Fruit fly (Drosophila melanogaster) whole organism, embryonic: ENCODE data around the gene DnaJ-1.

ENCODE experiments used
- Atf6 ChIP-seq: fragments of 200-800 bp; sonication (Bioruptor generic); IDR thresholded peaks from 2 replicates; pipeline ENCODE4 v1.3.6; 2022; ENCODE audit warnings: missing biosample characterization, missing genetic modification characterization
- B-H2 ChIP-seq: fragments of 200-800 bp; sonication (Bioruptor generic); optimal IDR thresholded peaks from 2 replicates; lab custom pipeline; 2018; ENCODE audit warnings: missing biosample characterization, mild to moderate bottlenecking, missing genetic modification characterization
- CG10267 ChIP-seq: fragments of 200-800 bp; sonication (Bioruptor generic); optimal IDR thresholded peaks from 2 replicates; lab custom pipeline; 2018; ENCODE audit warnings: missing biosample characterization, mild to moderate bottlenecking, missing genetic modification characterization, moderate library complexity
- CG10366 ChIP-seq: fragments of 200-800 bp; sonication (Bioruptor generic); IDR thresholded peaks from 2 replicates; pipeline ENCODE4 v1.3.6; 2022; ENCODE audit warnings: missing biosample characterization, missing genetic modification characterization
- CG10979 ChIP-seq: fragments of 200-800 bp; sonication (Bioruptor generic); optimal IDR thresholded peaks from 2 replicates; lab custom pipeline; 2018; ENCODE audit warnings: missing biosample characterization, mild to moderate bottlenecking, missing genetic modification characterization, moderate library complexity
- CG11695 ChIP-seq: fragments of 200-800 bp; sonication (Bioruptor generic); IDR thresholded peaks from 3 replicates; pipeline ENCODE4 v1.3.6; 2022; ENCODE audit warnings: missing biosample characterization, missing genetic modification characterization
- CG12071 ChIP-seq: fragments of 200-800 bp; sonication (Bioruptor generic); optimal IDR thresholded peaks from 3 replicates; lab custom pipeline; 2018; ENCODE audit warnings: missing biosample characterization, mild to moderate bottlenecking, missing genetic modification characterization
- CG13123 ChIP-seq: fragments of 200-800 bp; sonication (Bioruptor generic); optimal IDR thresholded peaks from 2 replicates; lab custom pipeline; 2016; ENCODE audit warnings: missing biosample characterization, missing genetic modification characterization
- CG14710 ChIP-seq: fragments of 200-800 bp; sonication (Bioruptor generic); optimal IDR thresholded peaks from 3 replicates; lab custom pipeline; 2019; ENCODE audit warnings: missing biosample characterization, mild to moderate bottlenecking, missing genetic modification characterization, moderate library complexity
- CG14860 ChIP-seq: fragments of 200-800 bp; sonication (Bioruptor generic); IDR thresholded peaks from 3 replicates; pipeline ENCODE4 v1.3.6; 2022; ENCODE audit warnings: missing biosample characterization, missing genetic modification characterization; ENCODE audit not compliant: partially characterized antibody
- CG15696 ChIP-seq: fragments of 200-800 bp; sonication (Bioruptor generic); optimal IDR thresholded peaks from 2 replicates; lab custom pipeline; 2019; ENCODE audit warnings: missing biosample characterization, mild to moderate bottlenecking, missing genetic modification characterization, moderate library complexity
- CG16779 ChIP-seq: fragments of 200-800 bp; sonication (Bioruptor generic); IDR thresholded peaks from 2 replicates; pipeline ENCODE4 v1.3.6; 2022; ENCODE audit warnings: missing biosample characterization, missing genetic modification characterization
- CG16813 ChIP-seq: fragments of 200-800 bp; sonication (Bioruptor generic); IDR thresholded peaks from 3 replicates; pipeline ENCODE4 v1.3.6; 2022; ENCODE audit warnings: missing biosample characterization, missing genetic modification characterization; ENCODE audit not compliant: partially characterized antibody
- CG2116 ChIP-seq: fragments of 200-800 bp; sonication (Bioruptor generic); optimal IDR thresholded peaks from 3 replicates; lab custom pipeline; 2018; ENCODE audit warnings: missing biosample characterization, mild to moderate bottlenecking, missing genetic modification characterization
- CG31388 ChIP-seq: fragments of 200-800 bp; sonication (Bioruptor generic); optimal IDR thresholded peaks from 2 replicates; lab custom pipeline; 2016; ENCODE audit warnings: missing biosample characterization, missing genetic modification characterization
- CG34376 ChIP-seq: fragments of 200-800 bp; sonication (Bioruptor generic); optimal IDR thresholded peaks from 2 replicates; lab custom pipeline; 2018; ENCODE audit warnings: missing biosample characterization, mild to moderate bottlenecking, missing genetic modification characterization
- CG3726 ChIP-seq: fragments of 200-800 bp; sonication (Bioruptor generic); IDR thresholded peaks from 3 replicates; pipeline ENCODE4, ENCODE4 v1.3.6; 2022; ENCODE audit warnings: missing biosample characterization, missing genetic modification characterization
- CG3995 ChIP-seq: fragments of 200-800 bp; sonication (Bioruptor generic); optimal IDR thresholded peaks from 3 replicates; lab custom pipeline; 2016; ENCODE audit warnings: missing biosample characterization, missing genetic modification characterization
- CG4617 ChIP-seq: fragments of 200-800 bp; sonication (Bioruptor generic); optimal IDR thresholded peaks from 3 replicates; lab custom pipeline; 2016; ENCODE audit warnings: missing biosample characterization, missing genetic modification characterization, borderline replicate concordance
- CG4730 ChIP-seq: fragments of 200-800 bp; sonication (Bioruptor generic); IDR thresholded peaks from 2 replicates; pipeline ENCODE4 v1.3.6; 2022; ENCODE audit warnings: missing biosample characterization, missing genetic modification characterization
- CG4854 ChIP-seq: fragments of 200-800 bp; sonication (Bioruptor generic); optimal IDR thresholded peaks from 2 replicates; lab custom pipeline; 2016; ENCODE audit warnings: missing biosample characterization, missing genetic modification characterization, inconsistent platforms
- CG6683 ChIP-seq: fragments of 200-800 bp; sonication (Bioruptor generic); optimal IDR thresholded peaks from 2 replicates; lab custom pipeline; 2017; ENCODE audit warnings: missing biosample characterization, mild to moderate bottlenecking, missing genetic modification characterization, missing genetic modification reagents
- CG6765 ChIP-seq: fragments of 200-800 bp; sonication (Bioruptor generic); optimal IDR thresholded peaks from 3 replicates; lab custom pipeline; 2017; ENCODE audit warnings: missing biosample characterization, mild to moderate bottlenecking, missing genetic modification characterization
- CG6813 ChIP-seq: fragments of 200-800 bp; sonication (Bioruptor generic); optimal IDR thresholded peaks from 2 replicates; lab custom pipeline; 2017; ENCODE audit warnings: missing biosample characterization, missing genetic modification characterization, mild to moderate bottlenecking, moderate library complexity, missing genetic modification reagents
- CG9876 ChIP-seq: fragments of 200-800 bp; sonication (Bioruptor generic); optimal IDR thresholded peaks from 2 replicates; lab custom pipeline; 2016; ENCODE audit warnings: missing biosample characterization, missing genetic modification characterization
- Dip2 ChIP-seq: fragments of 200-800 bp; sonication (Bioruptor generic); IDR thresholded peaks from 2 replicates; pipeline ENCODE4 v1.3.6; 2022; ENCODE audit warnings: missing biosample characterization, missing genetic modification characterization
- Doc2 ChIP-seq: fragments of 200-800 bp; sonication (Bioruptor generic); IDR thresholded peaks from 2 replicates; pipeline ENCODE4 v1.3.6; 2022; ENCODE audit warnings: missing biosample characterization, missing genetic modification characterization
- E2f2 ChIP-seq: fragments of 200-800 bp; sonication (Bioruptor generic); IDR thresholded peaks from 2 replicates; pipeline ENCODE4 v1.3.6; 2022; ENCODE audit warnings: missing biosample characterization, missing genetic modification characterization
- Lim3 ChIP-seq: fragments of 200-800 bp; sonication (Bioruptor generic); IDR thresholded peaks from 2 replicates; pipeline ENCODE4 v1.3.6; 2022; ENCODE audit warnings: missing biosample characterization, missing genetic modification characterization
- al ChIP-seq: fragments of 200-800 bp; sonication (Bioruptor generic); IDR thresholded peaks from 2 replicates; pipeline ENCODE4 v1.3.6; 2022; ENCODE audit warnings: missing biosample characterization, missing genetic modification characterization
- az2 ChIP-seq: fragments of 200-800 bp; sonication (Bioruptor generic); optimal IDR thresholded peaks from 3 replicates; lab custom pipeline; 2016; ENCODE audit warnings: missing biosample characterization, missing genetic modification characterization
- bbx ChIP-seq: fragments of 200-800 bp; sonication (Bioruptor generic); IDR thresholded peaks from 2 replicates; pipeline ENCODE4 v1.3.6; 2022; ENCODE audit warnings: missing biosample characterization, missing genetic modification characterization; ENCODE audit not compliant: partially characterized antibody
- cg ChIP-seq: fragments of 200-800 bp; sonication (Bioruptor generic); optimal IDR thresholded peaks from 3 replicates; lab custom pipeline; 2019; ENCODE audit warnings: missing biosample characterization, mild to moderate bottlenecking, missing genetic modification characterization, moderate library complexity
- danr ChIP-seq: fragments of 200-800 bp; sonication (Bioruptor generic); IDR thresholded peaks from 2 replicates; pipeline ENCODE4 v1.3.6; 2022; ENCODE audit warnings: missing biosample characterization, missing genetic modification characterization
- dimm ChIP-seq: fragments of 200-800 bp; sonication (Bioruptor generic); IDR thresholded peaks from 2 replicates; pipeline ENCODE4 v1.3.6; 2022; ENCODE audit warnings: missing biosample characterization, missing genetic modification characterization
- emc ChIP-seq: fragments of 200-800 bp; sonication (Bioruptor generic); optimal IDR thresholded peaks from 2 replicates; lab custom pipeline; 2016; ENCODE audit warnings: missing biosample characterization, missing genetic modification characterization
- en ChIP-seq: fragments of 200-800 bp; sonication (Bioruptor generic); optimal IDR thresholded peaks from 2 replicates; lab custom pipeline; 2016; ENCODE audit warnings: missing biosample characterization, missing genetic modification characterization
- fd64A ChIP-seq: fragments of 200-800 bp; sonication (Bioruptor generic); optimal IDR thresholded peaks from 3 replicates; lab custom pipeline; 2018; ENCODE audit warnings: missing biosample characterization, mild to moderate bottlenecking, missing genetic modification characterization
- lmd ChIP-seq: fragments of 200-800 bp; sonication (Bioruptor generic); IDR thresholded peaks from 2 replicates; pipeline ENCODE4 v1.3.6; 2022; ENCODE audit warnings: missing biosample characterization, missing genetic modification characterization
- luna ChIP-seq: fragments of 200-800 bp; sonication (Bioruptor generic); optimal IDR thresholded peaks from 2 replicates; lab custom pipeline; 2016; ENCODE audit warnings: missing biosample characterization, missing genetic modification characterization
- nom ChIP-seq: fragments of 200-800 bp; sonication (Bioruptor generic); optimal IDR thresholded peaks from 2 replicates; lab custom pipeline; 2017; ENCODE audit warnings: missing biosample characterization, missing genetic modification characterization, mild to moderate bottlenecking, moderate library complexity, missing genetic modification reagents
- otp ChIP-seq: fragments of 200-800 bp; sonication (Bioruptor generic); IDR thresholded peaks from 3 replicates; pipeline ENCODE4, ENCODE4 v1.3.6; 2022; ENCODE audit warnings: missing biosample characterization, missing genetic modification characterization
- repo ChIP-seq: fragments of 200-800 bp; sonication (Bioruptor generic); optimal IDR thresholded peaks from 2 replicates; lab custom pipeline; 2016; ENCODE audit warnings: missing biosample characterization, missing genetic modification characterization
- run ChIP-seq: fragments of 200-800 bp; sonication (Bioruptor generic); optimal IDR thresholded peaks from 3 replicates; lab custom pipeline; 2018; ENCODE audit warnings: missing biosample characterization, mild to moderate bottlenecking, missing genetic modification characterization
- sob ChIP-seq: fragments of 200-800 bp; sonication (Bioruptor generic); IDR thresholded peaks from 2 replicates; pipeline ENCODE4 v1.3.6; 2022; ENCODE audit warnings: missing biosample characterization, missing genetic modification characterization
- sqz ChIP-seq: fragments of 200-800 bp; sonication (Bioruptor generic); optimal IDR thresholded peaks from 3 replicates; lab custom pipeline; 2018; ENCODE audit warnings: missing biosample characterization, mild to moderate bottlenecking, missing genetic modification characterization
- tgo ChIP-seq: fragments of 200-800 bp; sonication (Bioruptor generic); IDR thresholded peaks from 3 replicates; pipeline ENCODE4 v1.3.6; 2022; ENCODE audit warnings: missing biosample characterization, missing genetic modification characterization
- vvl ChIP-seq: fragments of 200-800 bp; sonication (Bioruptor generic); IDR thresholded peaks from 2 replicates; pipeline ENCODE4 v1.3.6; 2022; ENCODE audit warnings: missing biosample characterization, missing genetic modification characterization
- yki ChIP-seq: fragments of >200 bp; optimal IDR thresholded peaks from 3 replicates; lab custom pipeline; 2018
- zfh2 ChIP-seq: fragments of 200-800 bp; sonication (Bioruptor generic); optimal IDR thresholded peaks from 2 replicates; lab custom pipeline; 2016; ENCODE audit warnings: missing biosample characterization, missing genetic modification characterization

The DnaJ-1 gene

DNA sequence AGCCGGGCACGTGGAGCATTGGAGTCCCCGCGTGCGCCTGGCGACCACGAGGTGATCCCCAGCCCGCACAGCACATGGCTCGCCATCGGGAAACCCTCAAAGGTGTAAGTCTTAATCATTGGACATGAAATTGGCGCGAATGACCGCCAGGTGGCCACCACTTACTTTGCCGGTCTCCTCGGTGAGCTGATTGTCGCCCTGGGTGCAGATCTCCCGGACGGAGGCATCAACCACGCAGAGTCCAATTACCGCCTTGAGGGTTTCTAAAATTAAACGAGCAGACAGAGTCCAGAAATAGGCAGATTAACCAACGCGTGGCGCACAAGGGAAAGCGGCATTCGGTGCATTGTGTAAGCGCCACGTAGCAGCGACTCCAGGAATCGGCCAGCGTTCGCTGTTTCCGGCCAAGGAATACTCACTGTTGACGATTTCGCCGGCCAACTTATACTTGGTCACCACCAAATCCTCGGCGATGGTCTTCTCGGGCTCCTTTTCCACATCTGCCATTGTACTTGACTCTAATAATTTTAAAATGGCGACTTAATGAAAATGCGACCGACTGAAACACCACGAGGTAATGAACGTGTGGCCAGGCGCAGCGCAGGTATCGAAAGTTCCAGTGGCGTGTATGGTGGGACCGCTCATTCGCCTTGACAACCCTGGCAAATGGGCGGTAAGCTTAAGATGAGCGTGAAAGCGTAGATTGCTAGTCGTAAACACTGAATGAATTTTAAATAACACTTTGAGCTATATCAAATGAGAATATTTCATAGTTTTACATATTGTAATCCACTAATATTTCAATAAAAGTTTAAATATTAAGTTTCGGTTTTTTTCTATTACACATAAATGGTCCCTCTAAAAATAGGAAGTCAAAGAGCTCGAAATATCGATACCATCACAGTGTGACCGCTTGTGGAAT lies 13.2 kb upstream of the DnaJ-1 start, which contains the start of gene CG10576 (continued):
- TF ChIP-seq CG4617 (no peak), run (no peak), sob (GFP tag; lab: Robert Waterston, UW) (no peak), danr (GFP tag; lab: Robert Waterston, UW) (no peak), CG4854 (GFP tag; lab: Kevin White, UChicago) (no peak), Atf6 (GFP tag; lab: Robert Waterston, UW) (no peak), lmd (GFP tag; lab: Robert Waterston, UW) (no peak), CG3726 (no peak), B-H2 (GFP tag; lab: Kevin White, UChicago) (no peak), zfh2 (GFP tag; lab: Kevin White, UChicago) (peak; percentile 3), CG9876 (GFP tag; lab: Kevin White, UChicago) (no peak), Dip2 (GFP tag; lab: Robert Waterston, UW) (no peak), tgo (no peak), vvl (GFP tag; lab: Robert Waterston, UW) (0 out of 2 replicates have a peak, but pooled peaks have one; percentile 23), CG14860 (GFP tag; lab: Robert Waterston, UW) (0 out of 3 replicates have a peak, but pooled peaks have one; percentile 43), CG10267 (peak; percentile 58), luna (GFP tag; lab: Kevin White, UChicago) (no peak), E2f2 (GFP tag; lab: Robert Waterston, UW) (peak; percentile 80), CG2116 (peak; percentile 78), CG14710 (tag; lab: Kevin White, UChicago) (peak; percentile 78), bbx (GFP tag; lab: Robert Waterston, UW) (peak; percentile 44; the same call in 1 of the 2 replicates), CG11695 (GFP tag; lab: Robert Waterston, UW) (no peak), CG6683 (GFP tag; lab: Kevin White, UChicago) (no peak), nom (GFP tag; lab: Kevin White, UChicago) (no peak), otp (GFP tag; lab: Robert Waterston, UW) (no peak), CG15696 (tag; lab: Kevin White, UChicago) (no peak), CG10979 (tag; lab: Kevin White, UChicago) (peak; percentile 13), CG16813 (GFP tag; lab: Robert Waterston, UW) (peak; percentile 60), CG4730 (GFP tag; lab: Robert Waterston, UW) (no peak), sqz (GFP tag; lab: Kevin White, UChicago) (no peak), CG13123 (GFP tag; lab: Kevin White, UChicago) (no peak), CG34376 (GFP tag; lab: Kevin White, UChicago) (no peak), CG10366 (GFP tag; lab: Robert Waterston, UW) (no peak), yki (lab: Kevin White, UChicago) (no peak), cg (no peak), Doc2 (GFP tag; lab: Robert Waterston, UW) (no peak), CG16779 (GFP tag; lab: Robert Waterston, UW) (no peak), CG3995 (GFP tag; lab: Kevin White, UChicago) (peak; percentile 17), al (GFP tag; lab: Robert Waterston, UW) (no peak), CG31388 (no peak), CG6813 (GFP tag; lab: Kevin White, UChicago) (no peak), repo (GFP tag; lab: Kevin White, UChicago) (no peak), en (GFP tag; lab: Kevin White, UChicago) (no peak), Lim3 (GFP tag; lab: Robert Waterston, UW) (no peak), emc (GFP tag; lab: Kevin White, UChicago) (no peak), fd64A (GFP tag; lab: Kevin White, UChicago) (no peak), dimm (no peak), az2 (no peak), CG6765 (no peak), CG12071 (GFP tag; lab: Kevin White, UChicago) (no peak)
